Fruit fly (Drosophila melanogaster): Measurements from ENCODE around the gene Kah.

- TF ChIP-seq CG34367 (tag; optimal IDR thresholded peaks at IDR 0.05) (no peak), CG17806 (tag; optimal IDR thresholded peaks at IDR 0.05) (no peak), CG9948 (tag; optimal IDR thresholded peaks at IDR 0.05) (no peak), Ets98B (GFP tag; IDR thresholded peaks at IDR 0.05) (peak; percentile 69), CG12605 (GFP tag; IDR thresholded peaks at IDR 0.05) (0 out of 2 replicates have a peak, but pooled peaks have one; percentile 35), D1 (tag; optimal IDR thresholded peaks at IDR 0.05) (no peak), gl (tag; optimal IDR thresholded peaks at IDR 0.05) (peak; percentile 54), Snoo (tag; optimal IDR thresholded peaks at IDR 0.05) (peak; percentile 29), rn (GFP tag; IDR thresholded peaks at IDR 0.05) (no peak), CG8159 (tag; optimal IDR thresholded peaks at IDR 0.05) (no peak), Pif1B (GFP tag; optimal IDR thresholded peaks at IDR 0.05) (peak; percentile 69), Pif1A (GFP tag; optimal IDR thresholded peaks at IDR 0.05) (peak; percentile 8), CG32121 (GFP tag; IDR thresholded peaks at IDR 0.05) (peak; percentile 53)
These were observed 14.9 kb upstream of the Kah start, which contains the start of gene CG13893 for dm6 chr3L:603847-604550.
